Worm (Caenorhabditis elegans): ENCODE results near the gene gst-19.

ce11 chrII:13637941-13638489 lies 11.1 kb upstream of the gst-19 start, which contains the start of gene phdh-1:
- TF ChIP-seq tab-1 (GFP tag; IDR thresholded peaks at IDR 0.05) (no peak), med-1 (GFP tag; optimal IDR thresholded peaks at IDR 0.05; ENCODE audit: insufficient read depth) (no peak)

All from whole organism, midembryonic.